Worm (Caenorhabditis elegans) whole organism, L1 larva: ENCODE data around the gene K11H12.10.

ENCODE experiments used
- Y116A8C.19 ChIP-seq: sonication (generic microtip); optimal IDR thresholded peaks from 2 replicates; lab custom pipeline; 2016; ENCODE audit warnings: missing compliant biosample characterization, missing genetic modification characterization, borderline replicate concordance
- ama-1 ChIP-seq: fragments of 150-350 bp; optimal IDR thresholded peaks from 2 replicates; lab custom pipeline; 2014
- elt-3 ChIP-seq, 6 experiments: fragments of 150-350 bp in 1 of 6; sonication (generic microtip); optimal IDR thresholded peaks; 2 replicates each; lab custom pipeline; 2017 to 2018; ENCODE audit warnings: missing biosample characterization in 6 of 6, missing genetic modification characterization in 6 of 6, inconsistent platforms in 1 of 6
- fkh-10 ChIP-seq: sonication (generic microtip); optimal IDR thresholded peaks from 2 replicates; lab custom pipeline; 2017; ENCODE audit warnings: missing biosample characterization, missing genetic modification reagents, missing genetic modification characterization
- grh-1 ChIP-seq: fragments of 200-800 bp; sonication (Bioruptor generic); IDR thresholded peaks from 2 replicates; pipeline ENCODE4 v1.3.6; 2022; ENCODE audit warnings: missing genetic modification reagents, missing genetic modification characterization, missing compliant biosample characterization
- hpl-2 ChIP-seq: fragments of 150-350 bp; optimal IDR thresholded peaks from 2 replicates; lab custom pipeline; 2014; ENCODE audit warnings: missing biosample characterization, missing genetic modification reagents, missing genetic modification characterization
- lin-39 ChIP-seq: fragments of 150-350 bp; optimal IDR thresholded peaks from 2 replicates; lab custom pipeline; 2014; ENCODE audit warnings: missing biosample characterization, missing genetic modification reagents, missing genetic modification characterization
- lsy-2 ChIP-seq, 2 experiments: fragments of 150-350 bp; optimal IDR thresholded peaks; 2 replicates each; lab custom pipeline; 2014; ENCODE audit warnings: missing biosample characterization in 2 of 2, missing genetic modification characterization in 2 of 2
- nhr-20 ChIP-seq: sonication (generic microtip); optimal IDR thresholded peaks from 2 replicates; lab custom pipeline; 2016; ENCODE audit warnings: mild to moderate bottlenecking, missing genetic modification characterization, missing compliant biosample characterization
- nhr-237 ChIP-seq: fragments of 150-350 bp; optimal IDR thresholded peaks from 2 replicates; lab custom pipeline; 2014; ENCODE audit warnings: missing biosample characterization, missing genetic modification characterization
- skn-1 ChIP-seq: fragments of 150-350 bp; optimal IDR thresholded peaks from 2 replicates; lab custom pipeline; 2014; ENCODE audit warnings: missing biosample characterization, missing genetic modification characterization
- tbx-2 ChIP-seq: sonication (generic microtip); optimal IDR thresholded peaks from 2 replicates; lab custom pipeline; 2016; ENCODE audit warnings: missing genetic modification characterization, missing compliant biosample characterization
- zag-1 ChIP-seq: fragments of 150-350 bp; optimal IDR thresholded peaks from 2 replicates; lab custom pipeline; 2014; ENCODE audit warnings: missing biosample characterization, missing genetic modification characterization

DNA sequence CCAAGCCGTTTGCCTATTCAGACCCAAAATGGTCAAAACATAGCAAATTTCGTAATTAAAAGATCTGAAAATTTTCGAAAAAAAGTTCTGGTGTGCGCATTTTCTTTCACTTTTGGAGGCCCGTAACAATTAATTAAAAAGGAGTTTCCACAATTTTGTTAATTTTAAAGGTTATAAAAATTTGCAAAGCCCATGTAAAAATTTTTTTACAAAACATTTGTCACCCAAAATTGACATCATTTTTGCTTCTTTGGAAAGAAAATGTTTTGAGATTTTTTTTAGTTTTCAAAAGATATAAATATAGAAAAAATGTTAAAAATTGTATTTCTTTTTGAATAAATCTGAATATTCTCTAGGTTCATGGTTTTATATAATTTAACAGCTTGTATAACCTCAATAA, 8.9 kb upstream of the K11H12.10 start, which contains the start of gene K11H12.6:
- no peak for TF ChIP-seq tbx-2 (tag; lab: Kevin White, UChicago)
- TF ChIP-seq nhr-237 (tag; lab: Kevin White, UChicago) = no peak
- no peak for TF ChIP-seq grh-1 (GFP tag; lab: Robert Waterston, UW)
- TF ChIP-seq zag-1 (tag; lab: Kevin White, UChicago) = no peak
- TF ChIP-seq elt-3 (tag; optimal IDR thresholded peaks at IDR 0.05; lab: Kevin White, UChicago) = no peak
- TF ChIP-seq fkh-10 = no peak
- no peak for TF ChIP-seq lin-39 (tag; lab: Kevin White, UChicago)
- no peak for TF ChIP-seq skn-1 (tag; lab: Kevin White, UChicago)
- TF ChIP-seq Y116A8C.19 = no peak
- no peak for TF ChIP-seq hpl-2 (GFP tag; lab: Kevin White, UChicago)
- no peak for TF ChIP-seq ama-1 (lab: Kevin White, UChicago)
- TF ChIP-seq nhr-20 (tag; lab: Kevin White, UChicago) = no peak
- TF ChIP-seq lsy-2 (tag; optimal IDR thresholded peaks at IDR 0.05; lab: Kevin White, UChicago) = no peak
